Worm (Caenorhabditis elegans): Measurements from ENCODE around the gene asp-13.

DNA sequence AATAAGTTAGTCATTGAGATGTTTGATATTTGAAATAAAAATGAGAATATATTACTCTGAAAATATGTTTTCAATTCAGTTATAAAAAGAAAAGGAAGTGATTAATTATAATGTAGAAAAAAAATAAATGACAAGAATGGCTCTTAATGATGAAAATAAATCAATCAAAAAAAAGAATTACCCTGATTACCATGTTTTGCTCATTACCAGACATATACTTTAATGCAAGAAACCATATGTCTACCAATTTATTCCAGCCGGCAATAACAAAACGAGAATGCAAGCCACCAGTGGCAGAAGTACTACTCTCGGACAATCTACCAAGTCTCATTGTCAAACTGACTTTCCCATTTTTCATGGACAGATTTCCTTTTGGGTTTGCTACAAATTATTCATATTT, 40.8 kb upstream of the asp-13 start:
- TF ChIP-seq unc-130 (GFP tag; optimal IDR thresholded peaks at IDR 0.05) (no peak), nhr-237 (tag; optimal IDR thresholded peaks at IDR 0.05) (no peak), ZK546.5 (tag; optimal IDR thresholded peaks at IDR 0.05) (no peak), ceh-20 (GFP tag; IDR thresholded peaks at IDR 0.05) (no peak), lin-39 (tag; optimal IDR thresholded peaks at IDR 0.05) (no peak), lin-13 (GFP tag; optimal IDR thresholded peaks at IDR 0.05) (no peak), snpc-1.2 (GFP tag; IDR thresholded peaks at IDR 0.05) (no peak)
